Worm (Caenorhabditis elegans): Measurements from ENCODE around the gene scd-2.

The scd-2 gene

DNA sequence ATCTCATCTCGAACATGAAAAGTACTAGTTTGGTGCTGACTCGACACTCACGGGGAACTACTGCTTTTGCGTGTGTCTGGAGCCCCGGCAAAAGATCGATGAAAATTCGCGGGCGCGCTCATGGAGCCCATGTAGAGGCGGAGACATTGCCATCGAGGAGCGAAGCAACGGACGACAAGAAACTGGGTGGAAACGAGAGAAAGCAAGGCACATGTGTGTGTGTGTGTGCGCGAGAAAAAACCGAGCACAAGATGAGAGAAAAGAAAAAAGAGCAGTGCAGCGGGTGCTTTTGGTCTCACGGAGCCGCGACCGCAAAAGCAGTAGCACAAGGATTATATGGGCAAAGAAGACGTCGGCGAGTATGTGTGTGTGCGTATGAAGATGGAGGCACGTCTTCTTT, 25.7 kb downstream of the scd-2 start (continued):
- TF ChIP-seq unc-62 (GFP tag; optimal IDR thresholded peaks at IDR 0.05): no peak
- no peak for TF ChIP-seq hlh-26 (GFP tag; conservative IDR thresholded peaks at IDR 0.05)
- TF ChIP-seq madf-3 (GFP tag; IDR thresholded peaks at IDR 0.05): no peak
- no peak for TF ChIP-seq sea-2 (GFP tag; IDR thresholded peaks at IDR 0.05)
- TF ChIP-seq lsy-27 (tag; optimal IDR thresholded peaks at IDR 0.05; ENCODE audit: borderline replicate concordance, insufficient read depth): no peak
- peak; percentile 6 for TF ChIP-seq lin-40 (tag; optimal IDR thresholded peaks at IDR 0.05)
- TF ChIP-seq rpc-1 (optimal IDR thresholded peaks at IDR 0.05): no peak
- TF ChIP-seq rpc-1 (tag; optimal IDR thresholded peaks at IDR 0.05): no peak
- no peak for TF ChIP-seq madf-8 (GFP tag; conservative IDR thresholded peaks at IDR 0.05)
- TF ChIP-seq F23B12.7 (tag; optimal IDR thresholded peaks at IDR 0.05; ENCODE audit: insufficient read depth): no peak
- TF ChIP-seq K12H6.12 (tag; optimal IDR thresholded peaks at IDR 0.05): peak; percentile 46
- TF ChIP-seq chd-7 (tag; optimal IDR thresholded peaks at IDR 0.05): peak; percentile 32
- TF ChIP-seq ekl-4 (GFP tag; IDR thresholded peaks at IDR 0.05): no peak
- no peak for TF ChIP-seq repo-1 (tag; optimal IDR thresholded peaks at IDR 0.05)
- TF ChIP-seq cebp-2 (GFP tag; IDR thresholded peaks at IDR 0.05): no peak
- TF ChIP-seq nfyb-1 (GFP tag; IDR thresholded peaks at IDR 0.05): no peak
- TF ChIP-seq ceh-91 (GFP tag; IDR thresholded peaks at IDR 0.05): no peak
- no peak for TF ChIP-seq let-526 (GFP tag; IDR thresholded peaks at IDR 0.05)
- TF ChIP-seq C06A6.2 (GFP tag; conservative IDR thresholded peaks at IDR 0.05): no peak
- no peak for TF ChIP-seq mel-28 (tag; optimal IDR thresholded peaks at IDR 0.05; ENCODE audit: borderline replicate concordance)
- no peak for TF ChIP-seq K11D2.4 (GFP tag; IDR thresholded peaks at IDR 0.05)
- TF ChIP-seq snpc-4 (GFP tag; optimal IDR thresholded peaks at IDR 0.05): no peak
- peak in 2 of 4 experiments; percentile 7 to 35 for TF ChIP-seq snpc-4 (tag; optimal IDR thresholded peaks at IDR 0.05)
- TF ChIP-seq die-1 (tag; optimal IDR thresholded peaks at IDR 0.05): no peak
- TF ChIP-seq B0035.1 (tag; optimal IDR thresholded peaks at IDR 0.05): no peak
- TF ChIP-seq nhr-90 (tag; optimal IDR thresholded peaks at IDR 0.05): no peak
- no peak for TF ChIP-seq mes-4 (tag; optimal IDR thresholded peaks at IDR 0.05)
- no peak for TF ChIP-seq athp-1 (tag; optimal IDR thresholded peaks at IDR 0.05)
- no peak for TF ChIP-seq snpc-1.3 (tag; optimal IDR thresholded peaks at IDR 0.05; ENCODE audit: insufficient read depth)
- TF ChIP-seq Y56A3A.18 (GFP tag; IDR thresholded peaks at IDR 0.05): no peak
- TF ChIP-seq snpc-3.4 (tag; optimal IDR thresholded peaks at IDR 0.05): no peak
- no peak for TF ChIP-seq F55B11.4 (tag; optimal IDR thresholded peaks at IDR 0.05; ENCODE audit: borderline replicate concordance, insufficient read depth)
- TF ChIP-seq egl-44 (GFP tag; IDR thresholded peaks at IDR 0.05): 0 out of 2 replicates have a peak, but pooled peaks have one; percentile 21
- no peak for TF ChIP-seq hsf-1 (GFP tag; IDR thresholded peaks at IDR 0.05)
- no peak for TF ChIP-seq F57C9.4 (tag; optimal IDR thresholded peaks at IDR 0.05)
- TF ChIP-seq let-607 (tag; optimal IDR thresholded peaks at IDR 0.05): no peak
- no peak for TF ChIP-seq T07F8.4 (tag; optimal IDR thresholded peaks at IDR 0.05)
- TF ChIP-seq F37B4.10 (GFP tag; IDR thresholded peaks at IDR 0.05): no peak
- no peak for TF ChIP-seq ccch-3 (GFP tag; optimal IDR thresholded peaks at IDR 0.05)
- no peak for TF ChIP-seq hmg-20 (GFP tag; IDR thresholded peaks at IDR 0.05)
- TF ChIP-seq B0261.1 (tag; optimal IDR thresholded peaks at IDR 0.05): no peak
- TF ChIP-seq xnd-1 (tag; optimal IDR thresholded peaks at IDR 0.05): no peak
- TF ChIP-seq zfh-2 (GFP tag; conservative IDR thresholded peaks at IDR 0.05): peak; percentile 91
- TF ChIP-seq ztf-6 (GFP tag; IDR thresholded peaks at IDR 0.05): no peak
- no peak for TF ChIP-seq Y67H2A.10 (GFP tag; conservative IDR thresholded peaks at IDR 0.05)
- TF ChIP-seq ZK185.1 (tag; optimal IDR thresholded peaks at IDR 0.05; ENCODE audit: poor library complexity, severe bottlenecking): no peak
- TF ChIP-seq D2030.7 (GFP tag; IDR thresholded peaks at IDR 0.05): no peak
- TF ChIP-seq ztf-3 (GFP tag; optimal IDR thresholded peaks at IDR 0.05): no peak
- no peak for TF ChIP-seq lir-1 (GFP tag; conservative IDR thresholded peaks at IDR 0.05)

Measured in whole organism, young adult.